Worm (Caenorhabditis elegans): ENCODE data around the gene K12H6.8.

Gene K12H6.8

DNA sequence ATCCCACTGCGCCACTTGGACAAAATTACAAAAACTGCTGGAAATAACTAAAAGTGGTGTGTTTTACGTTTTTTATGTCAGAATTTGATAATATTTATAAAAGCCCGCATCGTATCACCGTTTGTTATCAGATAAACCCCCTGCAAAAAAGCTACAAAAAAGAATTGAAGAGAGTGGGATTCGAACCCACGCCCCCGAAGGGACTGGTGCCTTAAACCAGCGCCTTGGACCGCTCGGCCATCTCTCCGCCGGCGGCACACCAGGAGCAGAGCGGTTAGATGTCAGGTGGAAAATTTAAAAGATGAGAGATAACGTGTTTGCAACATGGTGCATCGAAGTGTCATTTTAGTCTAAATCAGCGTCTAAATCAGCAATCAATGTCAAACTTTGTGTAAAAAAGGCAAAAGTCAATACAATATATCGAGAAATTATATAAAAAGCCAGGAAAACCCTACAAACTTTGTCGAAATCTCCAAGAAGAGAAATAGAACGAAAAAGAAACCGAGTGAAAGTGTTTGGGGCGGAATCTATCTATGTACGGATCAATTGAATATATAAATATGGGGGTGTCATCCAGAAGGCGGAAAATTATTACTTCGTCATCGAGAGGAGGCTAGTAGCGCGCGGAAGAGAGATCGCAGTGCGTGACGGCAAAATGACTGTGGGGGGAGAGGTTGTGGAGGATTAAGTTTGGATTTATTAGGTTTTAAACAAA lies 33.8 kb downstream of the K12H6.8 start (continued):
- 0 out of 2 replicates have a peak, but pooled peaks have one; percentile 23 for TF ChIP-seq ctbp-1 (GFP tag; IDR thresholded peaks at IDR 0.05)
- TF ChIP-seq lin-38 (GFP tag; IDR thresholded peaks at IDR 0.05) = peak; percentile 67
- 0 out of 2 replicates have a peak, but pooled peaks have one; percentile 50 for TF ChIP-seq nhr-42 (GFP tag; IDR thresholded peaks at IDR 0.05)
- peak; percentile 95 for TF ChIP-seq aha-1 (tag)
- peak; percentile 66 for TF ChIP-seq arid-1 (GFP tag; conservative IDR thresholded peaks at IDR 0.05)

ce11 chrII:2862557-2863035 lies 34.9 kb downstream of the K12H6.8 start:
- peak; percentile 92 for TF ChIP-seq aha-1 (tag)
- no peak for TF ChIP-seq pha-4 (GFP tag; IDR thresholded peaks at IDR 0.05)
- no peak for TF ChIP-seq pha-4 (tag; optimal IDR thresholded peaks at IDR 0.05)
- no peak for TF ChIP-seq ctbp-1 (GFP tag; IDR thresholded peaks at IDR 0.05)

DNA sequence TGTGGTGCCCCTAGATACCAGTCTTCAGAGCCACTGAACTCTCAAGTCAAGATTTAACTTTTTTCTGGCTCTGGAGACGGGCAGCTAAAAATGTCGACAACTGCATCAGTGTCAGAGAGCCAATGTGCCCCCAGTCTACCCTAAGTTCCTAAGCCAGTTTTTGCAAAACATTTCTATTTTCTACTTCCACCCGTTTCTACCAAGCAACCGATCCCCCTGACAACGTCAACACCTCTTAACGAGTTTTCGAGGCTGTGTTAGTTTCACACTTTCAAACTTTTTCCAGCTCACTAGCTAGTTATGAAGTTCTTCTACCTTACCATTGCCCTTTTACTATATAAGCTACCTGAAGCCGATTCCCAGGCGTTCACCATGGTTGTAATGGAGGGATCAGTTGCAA lies 36.5 kb downstream of the K12H6.8 start, which contains the start of gene Y110A2AL.5:
Y110A2AL.5 (plus strand) TSS at position 301 of the 400 bp plus-strand sequence.
- TF ChIP-seq nhr-76 (tag; optimal IDR thresholded peaks at IDR 0.05) (no peak), Y105C5A.15 (GFP tag; IDR thresholded peaks at IDR 0.05) (no peak), nhr-25 (tag; optimal IDR thresholded peaks at IDR 0.05; ENCODE audit: borderline replicate concordance, insufficient read depth) (no peak), lin-38 (GFP tag; IDR thresholded peaks at IDR 0.05) (no peak)

DNA sequence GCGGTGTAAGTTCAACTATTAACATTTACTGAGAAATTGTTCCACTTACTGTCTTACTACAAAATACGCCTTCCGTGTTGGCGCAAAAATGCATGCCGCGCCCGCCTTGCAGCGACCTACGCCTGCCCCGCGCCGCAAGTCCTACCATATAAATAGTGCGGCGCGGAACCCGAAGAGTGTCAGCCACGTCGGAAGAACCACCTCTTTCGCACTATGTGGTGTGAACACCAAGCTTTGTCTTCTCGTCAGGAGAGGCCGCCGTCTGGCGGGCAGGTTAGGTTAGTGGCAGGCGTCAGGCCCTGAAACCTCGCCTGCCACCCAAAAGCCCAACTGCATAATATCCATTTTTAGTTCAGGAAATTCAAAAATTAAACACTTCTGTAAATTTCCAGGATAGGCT lies 37.7 kb downstream of the K12H6.8 start:
- TF ChIP-seq F26F4.8 (GFP tag; conservative IDR thresholded peaks at IDR 0.05) = no peak
- no peak for TF ChIP-seq unc-62 (GFP tag; optimal IDR thresholded peaks at IDR 0.05 in 1 of 2)
- TF ChIP-seq unc-62 (tag; optimal IDR thresholded peaks at IDR 0.05) = no peak
- no peak for TF ChIP-seq mxl-3 (GFP tag; optimal IDR thresholded peaks at IDR 0.05)
- no peak for TF ChIP-seq skn-1 (tag; optimal IDR thresholded peaks at IDR 0.05)
- no peak for TF ChIP-seq ztf-11 (tag; optimal IDR thresholded peaks at IDR 0.05)
- TF ChIP-seq duxl-1 (tag; optimal IDR thresholded peaks at IDR 0.05; ENCODE audit: poor library complexity) = no peak
- TF ChIP-seq set-16 (GFP tag; IDR thresholded peaks at IDR 0.05) = peak; percentile 66
- no peak for TF ChIP-seq dve-1 (tag; optimal IDR thresholded peaks at IDR 0.05; ENCODE audit: insufficient read depth)
- TF ChIP-seq daf-19 (GFP tag; conservative IDR thresholded peaks at IDR 0.05) = no peak
- peak; percentile 15 for TF ChIP-seq aha-1 (tag)
- no peak for TF ChIP-seq dmd-6 (GFP tag; IDR thresholded peaks at IDR 0.05)
- no peak for TF ChIP-seq dmd-8 (GFP tag; IDR thresholded peaks at IDR 0.05)
- TF ChIP-seq lin-13 (GFP tag; optimal IDR thresholded peaks at IDR 0.05) = no peak
- 0 out of 2 replicates have a peak, but pooled peaks have one; percentile 28 for TF ChIP-seq D1046.2 (GFP tag; IDR thresholded peaks at IDR 0.05)
- no peak for TF ChIP-seq zfp-3 (GFP tag; conservative IDR thresholded peaks at IDR 0.05)
- no peak for TF ChIP-seq F44E2.7 (GFP tag; IDR thresholded peaks at IDR 0.05)
- no peak for TF ChIP-seq nhr-25 (tag; optimal IDR thresholded peaks at IDR 0.05; ENCODE audit: borderline replicate concordance, insufficient read depth)
- no peak for TF ChIP-seq Y75B8A.6 (GFP tag; IDR thresholded peaks at IDR 0.05)
- no peak for TF ChIP-seq nhr-111 (GFP tag; optimal IDR thresholded peaks at IDR 0.05)
- TF ChIP-seq Y5F2A.4 (GFP tag; optimal IDR thresholded peaks at IDR 0.05) = no peak
- TF ChIP-seq ceh-28 (tag; optimal IDR thresholded peaks at IDR 0.05) = no peak

ce11 chrII:2866541-2867124 lies 38.9 kb downstream of the K12H6.8 start, which contains the start of the genes Y110A2AL.9 and Y110A2AL.3:
Gene Y110A2AL.9 (minus strand): TSS chrII:2866641.
Gene Y110A2AL.3 (plus strand): TSS chrII:2867074.
- TF ChIP-seq lim-7 (GFP tag; IDR thresholded peaks at IDR 0.05) (no peak), nhr-6 (tag; optimal IDR thresholded peaks at IDR 0.05) (no peak), snpc-1.2 (GFP tag; IDR thresholded peaks at IDR 0.05) (no peak), mep-1 (tag; optimal IDR thresholded peaks at IDR 0.05) (no peak)

Data from whole organism, L4 larva.